Fruit fly (Drosophila melanogaster) whole organism, adult: Measurements from ENCODE around the gene Idh.

Source experiments
- CG12768 ChIP-seq: fragments of 200-800 bp; sonication (Bioruptor generic); optimal IDR thresholded peaks from 2 replicates; lab custom pipeline; 2017; ENCODE audit warnings: missing biosample characterization, missing genetic modification characterization, mild to moderate bottlenecking, moderate library complexity, missing genetic modification reagents
- CG1620 ChIP-seq: fragments of 200-800 bp; sonication (Bioruptor generic); optimal IDR thresholded peaks from 2 replicates; lab custom pipeline; 2016; ENCODE audit warnings: missing biosample characterization, missing genetic modification characterization
- CG33017 ChIP-seq: fragments of 200-800 bp; sonication (Bioruptor generic); optimal IDR thresholded peaks from 2 replicates; lab custom pipeline; 2018; ENCODE audit warnings: missing biosample characterization, mild to moderate bottlenecking, missing genetic modification characterization, moderate library complexity
- CG7045 ChIP-seq: fragments of 200-800 bp; sonication (Bioruptor generic); optimal IDR thresholded peaks from 2 replicates; lab custom pipeline; 2017; ENCODE audit warnings: missing biosample characterization, mild to moderate bottlenecking, missing genetic modification characterization
- CG7101 ChIP-seq: fragments of 200-800 bp; sonication (Bioruptor generic); optimal IDR thresholded peaks from 2 replicates; lab custom pipeline; 2018; ENCODE audit warnings: missing biosample characterization, mild to moderate bottlenecking, missing genetic modification characterization, moderate library complexity
- Clk ChIP-seq: fragments of 200-800 bp; sonication (Bioruptor generic); optimal IDR thresholded peaks from 2 replicates; lab custom pipeline; 2017; ENCODE audit warnings: missing biosample characterization, missing genetic modification characterization
- Crg-1 ChIP-seq: fragments of 200-800 bp; sonication (Bioruptor generic); optimal IDR thresholded peaks from 2 replicates; lab custom pipeline; 2016; ENCODE audit warnings: missing biosample characterization, missing genetic modification characterization
- Hr96 ChIP-seq: fragments of 200-800 bp; sonication (Bioruptor generic); optimal IDR thresholded peaks from 2 replicates; lab custom pipeline; 2016; ENCODE audit warnings: missing biosample characterization, missing genetic modification characterization
- pad ChIP-seq: fragments of 200-800 bp; sonication (Bioruptor generic); optimal IDR thresholded peaks from 3 replicates; lab custom pipeline; 2017; ENCODE audit warnings: missing biosample characterization, missing genetic modification characterization, mild to moderate bottlenecking, moderate library complexity, missing genetic modification reagents

- TF ChIP-seq CG7045 (no peak), CG1620 (GFP tag; lab: Kevin White, UChicago) (no peak), pad (no peak), CG7101 (no peak), CG33017 (no peak), CG12768 (GFP tag; lab: Kevin White, UChicago) (no peak), Crg-1 (no peak), Clk (GFP tag; lab: Kevin White, UChicago) (no peak), Hr96 (GFP tag; lab: Kevin White, UChicago) (no peak)
Observed at dm6 chr3L:8394944-8395343, 34.2 kb upstream of the Idh start.
